Worm (Caenorhabditis elegans) whole organism, L4 larva: ENCODE measurements around the gene F52C12.6.

Experiments
- ZK337.2 ChIP-seq: fragments of 200-800 bp; sonication (Bioruptor generic); IDR thresholded peaks from 2 replicates; pipeline ENCODE4 v1.3.6; 2022; ENCODE audit warnings: missing genetic modification reagents, missing genetic modification characterization, missing compliant biosample characterization
- arid-1 ChIP-seq: fragments of 200-800 bp; sonication (Bioruptor generic); conservative IDR thresholded peaks from 2 replicates; pipeline ENCODE4 v1.3.6; 2022; ENCODE audit warnings: missing genetic modification reagents, missing genetic modification characterization, missing compliant biosample characterization
- ces-1 ChIP-seq: fragments of 150-350 bp; sonication (generic microtip); optimal IDR thresholded peaks from 4 replicates; lab custom pipeline; 2014; ENCODE audit warnings: missing biosample characterization, missing genetic modification reagents, missing genetic modification characterization
- daf-12 ChIP-seq: fragments of 150-350 bp; optimal IDR thresholded peaks from 2 replicates; lab custom pipeline; 2014; ENCODE audit warnings: missing biosample characterization, missing genetic modification reagents, missing genetic modification characterization
- egl-27 ChIP-seq: sonication (generic microtip); optimal IDR thresholded peaks from 3 replicates; lab custom pipeline; 2017; ENCODE audit warnings: missing biosample characterization, missing genetic modification reagents, missing genetic modification characterization
- jun-1 ChIP-seq: fragments of 150-350 bp; optimal IDR thresholded peaks from 2 replicates; lab custom pipeline; 2014; ENCODE audit warnings: missing biosample characterization, missing genetic modification reagents, missing genetic modification characterization
- nhr-28 ChIP-seq: fragments of 150-350 bp; optimal IDR thresholded peaks from 2 replicates; lab custom pipeline; 2014; ENCODE audit warnings: missing biosample characterization, missing genetic modification characterization
- nhr-76 ChIP-seq: fragments of 150-350 bp; optimal IDR thresholded peaks from 2 replicates; lab custom pipeline; 2014; ENCODE audit warnings: missing biosample characterization, missing genetic modification characterization
- pha-4 ChIP-seq, 2 experiments: fragments of 150-350 bp in 1 of 2; fragments of 200-800 bp in 1 of 2; sonication (Bioruptor generic) in 1 of 2; IDR thresholded peaks in 1 of 2; optimal IDR thresholded peaks in 1 of 2; 2 replicates each; pipeline versions ENCODE4 v1.3.6 to Lab custom; 2014 to 2022; ENCODE audit warnings: missing genetic modification characterization in 2 of 2, missing genetic modification reagents in 2 of 2, missing biosample characterization in 1 of 2, missing compliant biosample characterization in 1 of 2
- ztf-11 ChIP-seq: fragments of 150-350 bp; optimal IDR thresholded peaks from 2 replicates; lab custom pipeline; 2014; ENCODE audit warnings: missing biosample characterization, missing genetic modification characterization
- ztf-7 ChIP-seq: fragments of 150-350 bp; optimal IDR thresholded peaks from 2 replicates; lab custom pipeline; 2014; ENCODE audit warnings: missing biosample characterization, missing genetic modification characterization

- no peak for TF ChIP-seq arid-1 (GFP tag; lab: Robert Waterston, UW)
- no peak for TF ChIP-seq ces-1 (GFP tag; lab: Kevin White, UChicago)
- TF ChIP-seq ztf-7 = no peak
- no peak for TF ChIP-seq ztf-11 (tag; lab: Kevin White, UChicago)
- no peak for TF ChIP-seq egl-27 (tag; lab: Kevin White, UChicago)
- no peak for TF ChIP-seq nhr-76
- TF ChIP-seq jun-1 (tag; lab: Kevin White, UChicago) = no peak
- no peak for TF ChIP-seq daf-12
- no peak for TF ChIP-seq ZK337.2 (GFP tag; lab: Robert Waterston, UW)
- no peak for TF ChIP-seq nhr-28 (tag; lab: Kevin White, UChicago)
- TF ChIP-seq pha-4 (GFP tag; IDR thresholded peaks at IDR 0.05; lab: Robert Waterston, UW) = no peak
- TF ChIP-seq pha-4 (tag; optimal IDR thresholded peaks at IDR 0.05; lab: Kevin White, UChicago) = no peak
Observed at ce11 chrIV:1917819-1918218, 38.7 kb upstream of the F52C12.6 start, which contains the start of gene elt-6.
